Worm (Caenorhabditis elegans) whole organism, L1 larva: ENCODE measurements around the gene cls-1.

ENCODE experiments used
- alr-1 ChIP-seq: fragments of 200-800 bp; sonication (Bioruptor generic); optimal IDR thresholded peaks from 2 replicates; lab custom pipeline; 2018; ENCODE audit warnings: borderline replicate concordance, mild to moderate bottlenecking, missing genetic modification characterization, missing compliant biosample characterization
- egl-27 ChIP-seq, 2 experiments: fragments of 150-350 bp in 1 of 2; sonication (generic microtip); optimal IDR thresholded peaks; 3 replicates each; lab custom pipeline; 2017 to 2018; ENCODE audit warnings: missing biosample characterization in 2 of 2, missing genetic modification characterization in 2 of 2, missing genetic modification reagents in 2 of 2
- jun-1 ChIP-seq: fragments of 150-350 bp; optimal IDR thresholded peaks from 2 replicates; lab custom pipeline; 2014; ENCODE audit warnings: missing biosample characterization, missing genetic modification reagents, missing genetic modification characterization
- nhr-11 ChIP-seq: fragments of 150-350 bp; optimal IDR thresholded peaks from 2 replicates; lab custom pipeline; 2014; ENCODE audit warnings: missing biosample characterization, missing genetic modification characterization
- pqm-1 ChIP-seq: sonication (generic microtip); optimal IDR thresholded peaks from 3 replicates; lab custom pipeline; 2017; ENCODE audit warnings: missing biosample characterization, missing genetic modification characterization
- rnt-1 ChIP-seq: sonication (generic microtip); optimal IDR thresholded peaks from 2 replicates; lab custom pipeline; 2016; ENCODE audit warnings: mild to moderate bottlenecking, missing genetic modification characterization, moderate library complexity, missing compliant biosample characterization
- sox-4 ChIP-seq: sonication (generic microtip); optimal IDR thresholded peaks from 2 replicates; lab custom pipeline; 2016; ENCODE audit warnings: missing genetic modification characterization, missing compliant biosample characterization

- TF ChIP-seq sox-4 (tag; lab: Kevin White, UChicago) (no peak), jun-1 (no peak), nhr-11 (no peak), alr-1 (tag; lab: Kevin White, UChicago) (no peak), pqm-1 (tag; lab: Kevin White, UChicago) (no peak), egl-27 (tag; optimal IDR thresholded peaks at IDR 0.05; lab: Kevin White, UChicago) (no peak), rnt-1 (tag; lab: Kevin White, UChicago) (no peak)
Observed at ce11 chrIII:7489055-7489534, 18.9 kb upstream of the cls-1 start, which contains the start of gene mup-4.
